Worm (Caenorhabditis elegans): Measurements from ENCODE around the gene nstp-5.

nstp-5 gene

DNA sequence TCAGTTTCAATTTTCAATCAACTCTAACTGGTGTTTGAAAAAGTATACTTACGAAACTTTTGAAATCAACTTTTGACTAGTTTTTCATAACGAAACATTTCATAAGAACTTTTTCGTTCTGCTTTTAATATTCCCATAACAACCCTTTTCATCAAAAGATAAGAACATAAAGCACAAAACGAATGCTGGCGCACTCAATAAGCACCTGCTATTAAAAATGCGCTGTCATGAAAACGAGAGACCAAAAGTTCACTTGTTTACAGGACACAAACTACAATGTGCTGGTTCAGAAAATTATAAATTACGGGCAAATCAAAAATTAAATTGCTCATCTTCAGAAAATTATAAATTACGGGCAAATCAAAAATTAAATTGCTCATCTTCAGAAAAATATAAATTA, 35.7 kb downstream of the nstp-5 start:
- TF ChIP-seq drap-1 (GFP tag; optimal IDR thresholded peaks at IDR 0.05) = no peak
- no peak for TF ChIP-seq unc-120 (tag; optimal IDR thresholded peaks at IDR 0.05; ENCODE audit: poor library complexity, severe bottlenecking)
- no peak for TF ChIP-seq ceh-43 (GFP tag; optimal IDR thresholded peaks at IDR 0.05)
- TF ChIP-seq ztf-11 (tag; optimal IDR thresholded peaks at IDR 0.05) = no peak
- TF ChIP-seq mep-1 (tag; optimal IDR thresholded peaks at IDR 0.05) = no peak
- TF ChIP-seq pha-4 (tag; optimal IDR thresholded peaks at IDR 0.05) = no peak
- no peak for TF ChIP-seq cnd-1 (tag; optimal IDR thresholded peaks at IDR 0.05)
- no peak for TF ChIP-seq elt-1 (tag; optimal IDR thresholded peaks at IDR 0.05; ENCODE audit: borderline replicate concordance, insufficient read depth)
- no peak for TF ChIP-seq unc-62 (GFP tag; optimal IDR thresholded peaks at IDR 0.05)
- TF ChIP-seq lsy-2 (tag; optimal IDR thresholded peaks at IDR 0.05) = no peak
- no peak for TF ChIP-seq lin-13 (tag; optimal IDR thresholded peaks at IDR 0.05)
- TF ChIP-seq nhr-2 (tag; optimal IDR thresholded peaks at IDR 0.05) = no peak
- TF ChIP-seq mls-2 (tag; optimal IDR thresholded peaks at IDR 0.05) = no peak
- no peak for TF ChIP-seq snpc-4 (tag; optimal IDR thresholded peaks at IDR 0.05)

DNA sequence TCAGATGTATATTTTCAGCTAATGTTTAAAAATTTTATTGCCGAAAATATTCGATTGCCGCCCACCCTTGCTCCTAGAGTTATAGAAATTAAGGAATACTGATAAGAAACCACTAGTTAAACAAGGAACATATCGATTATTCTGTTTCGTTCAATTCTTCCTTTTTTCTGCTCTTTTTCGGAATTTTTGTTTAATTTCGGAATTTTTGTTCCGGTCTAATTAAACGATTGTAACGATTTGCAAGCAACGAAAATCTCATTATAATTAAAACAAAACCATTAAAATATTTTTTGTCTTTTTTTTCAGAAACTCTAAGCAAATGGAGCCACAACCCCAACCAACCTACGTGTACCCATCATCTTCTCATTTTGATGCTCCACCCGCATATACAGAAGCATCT, 36.8 kb downstream of the nstp-5 start, which contains the start of gene K08D8.1:
Gene K08D8.1, plus strand, starts transcription at position 301 of the 400 bp plus-strand sequence.
- TF ChIP-seq elt-1 (tag; optimal IDR thresholded peaks at IDR 0.05; ENCODE audit: borderline replicate concordance, insufficient read depth) = no peak
- TF ChIP-seq tbx-8 (GFP tag; optimal IDR thresholded peaks at IDR 0.05) = no peak
- TF ChIP-seq unc-39 (tag; optimal IDR thresholded peaks at IDR 0.05) = no peak
- TF ChIP-seq lsy-2 (tag; optimal IDR thresholded peaks at IDR 0.05) = no peak
- no peak for TF ChIP-seq cnd-1 (tag; optimal IDR thresholded peaks at IDR 0.05)
- no peak for TF ChIP-seq sptf-1 (tag; optimal IDR thresholded peaks at IDR 0.05)
- TF ChIP-seq nhr-12 (tag; optimal IDR thresholded peaks at IDR 0.05) = no peak
- no peak for TF ChIP-seq lin-32 (GFP tag; optimal IDR thresholded peaks at IDR 0.05)
- TF ChIP-seq flh-1 (GFP tag; optimal IDR thresholded peaks at IDR 0.05) = no peak
- no peak for TF ChIP-seq nhr-237 (tag; optimal IDR thresholded peaks at IDR 0.05)
- TF ChIP-seq snpc-4 (tag; optimal IDR thresholded peaks at IDR 0.05) = no peak
- no peak for TF ChIP-seq ceh-39 (tag; optimal IDR thresholded peaks at IDR 0.05)
- TF ChIP-seq unc-62 (GFP tag; optimal IDR thresholded peaks at IDR 0.05) = no peak

DNA sequence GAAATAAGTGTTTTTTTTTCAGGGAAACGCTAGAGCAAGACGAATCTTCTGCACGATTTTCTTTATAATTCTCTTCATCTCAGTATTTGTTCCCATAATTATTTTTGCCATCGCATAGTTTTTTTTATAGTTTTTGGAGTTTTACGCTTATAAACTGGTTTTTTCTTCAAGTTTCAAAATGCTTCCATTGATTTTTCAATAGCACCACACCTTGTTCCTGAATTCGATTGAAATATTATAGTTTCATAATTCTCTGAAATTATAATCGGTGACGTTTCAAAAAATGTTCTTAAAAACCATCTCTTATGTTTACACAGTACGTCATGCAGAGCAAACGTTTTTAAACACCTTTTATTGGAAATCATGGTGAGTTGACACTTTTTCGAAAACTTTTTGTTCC, 37.8 kb downstream of the nstp-5 start, which contains the start of gene K08D8.12:
Gene K08D8.12, plus strand, starts transcription at position 301 of the 400 bp plus-strand sequence.
- TF ChIP-seq ceh-43 (GFP tag; optimal IDR thresholded peaks at IDR 0.05) = no peak
- TF ChIP-seq mab-5 (tag; optimal IDR thresholded peaks at IDR 0.05) = no peak
- no peak for TF ChIP-seq nhr-237 (tag; optimal IDR thresholded peaks at IDR 0.05)
- TF ChIP-seq snpc-4 (tag; optimal IDR thresholded peaks at IDR 0.05) = no peak
- no peak for TF ChIP-seq elt-1 (tag; optimal IDR thresholded peaks at IDR 0.05; ENCODE audit: borderline replicate concordance, insufficient read depth)
- TF ChIP-seq hlh-1 (tag; optimal IDR thresholded peaks at IDR 0.05) = no peak
- TF ChIP-seq zip-8 (tag; optimal IDR thresholded peaks at IDR 0.05) = no peak
- TF ChIP-seq ces-1 (GFP tag; optimal IDR thresholded peaks at IDR 0.05) = no peak
- TF ChIP-seq ceh-39 (tag; optimal IDR thresholded peaks at IDR 0.05) = no peak
- no peak for TF ChIP-seq blmp-1 (tag; optimal IDR thresholded peaks at IDR 0.05)
- no peak for TF ChIP-seq unc-39 (tag; optimal IDR thresholded peaks at IDR 0.05)
- no peak for TF ChIP-seq mep-1 (tag; optimal IDR thresholded peaks at IDR 0.05)

DNA sequence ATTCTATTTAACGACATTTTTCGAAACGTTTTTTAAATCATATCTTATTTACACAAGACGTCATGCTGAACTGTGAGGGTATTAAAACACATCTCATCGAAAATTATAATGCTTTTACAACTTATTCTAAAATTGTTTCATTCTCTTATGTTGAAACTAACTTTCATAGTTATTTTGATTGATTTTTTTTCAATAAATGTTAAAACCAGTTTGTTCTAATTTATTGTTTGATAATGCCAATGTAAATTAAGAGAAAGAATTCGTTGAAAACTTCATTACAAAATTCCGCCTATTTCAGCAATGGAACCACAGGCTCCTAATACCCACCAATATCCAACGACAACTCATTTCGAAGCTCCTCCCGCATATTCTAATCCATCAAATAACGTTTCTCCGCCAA, 39.6 kb downstream of the nstp-5 start, which contains the start of gene K08D8.11:
Gene K08D8.11, plus strand, starts transcription at position 301 of the 400 bp plus-strand sequence.
- no peak for TF ChIP-seq zip-8 (tag; optimal IDR thresholded peaks at IDR 0.05)
- TF ChIP-seq unc-120 (tag; optimal IDR thresholded peaks at IDR 0.05; ENCODE audit: poor library complexity, severe bottlenecking) = no peak
- no peak for TF ChIP-seq drap-1 (GFP tag; optimal IDR thresholded peaks at IDR 0.05)
- TF ChIP-seq M03D4.4 (tag; optimal IDR thresholded peaks at IDR 0.05) = no peak
- no peak for TF ChIP-seq pha-4 (tag; optimal IDR thresholded peaks at IDR 0.05)
- TF ChIP-seq mls-2 (tag; optimal IDR thresholded peaks at IDR 0.05) = no peak
- no peak for TF ChIP-seq nhr-12 (tag; optimal IDR thresholded peaks at IDR 0.05)
- TF ChIP-seq hlh-1 (tag; optimal IDR thresholded peaks at IDR 0.05) = no peak
- TF ChIP-seq lin-13 (tag; optimal IDR thresholded peaks at IDR 0.05) = no peak
- TF ChIP-seq bed-3 (GFP tag; optimal IDR thresholded peaks at IDR 0.05) = no peak
- TF ChIP-seq nhr-76 (tag; optimal IDR thresholded peaks at IDR 0.05) = no peak
- TF ChIP-seq elt-3 (tag; optimal IDR thresholded peaks at IDR 0.05) = no peak
- no peak for TF ChIP-seq ces-1 (GFP tag; optimal IDR thresholded peaks at IDR 0.05)
- TF ChIP-seq ztf-11 (tag; optimal IDR thresholded peaks at IDR 0.05) = no peak
- no peak for TF ChIP-seq ceh-39 (tag; optimal IDR thresholded peaks at IDR 0.05)
- TF ChIP-seq tbx-8 (GFP tag; optimal IDR thresholded peaks at IDR 0.05) = no peak
- no peak for TF ChIP-seq lin-32 (GFP tag; optimal IDR thresholded peaks at IDR 0.05)
